Worm (Caenorhabditis elegans): ENCODE results near the gene dib-1.

Gene dib-1

ce11 chrIV:2890401-2890952 lies at the start of gene dib-1, which contains the start of gene nprt-1:
dib-1 (plus strand) TSS chrIV:2890882.
nprt-1 (minus strand) TSS chrIV:2890451.
- no peak for TF ChIP-seq unc-62 (GFP tag; optimal IDR thresholded peaks at IDR 0.05)

- no peak for TF ChIP-seq unc-62 (GFP tag; optimal IDR thresholded peaks at IDR 0.05)
Measured at ce11 chrIV:2841260-2841659, 49.4 kb upstream of the dib-1 start, which contains the start of gene clec-83. clec-83 (minus strand) TSS chrIV:2841472.

DNA sequence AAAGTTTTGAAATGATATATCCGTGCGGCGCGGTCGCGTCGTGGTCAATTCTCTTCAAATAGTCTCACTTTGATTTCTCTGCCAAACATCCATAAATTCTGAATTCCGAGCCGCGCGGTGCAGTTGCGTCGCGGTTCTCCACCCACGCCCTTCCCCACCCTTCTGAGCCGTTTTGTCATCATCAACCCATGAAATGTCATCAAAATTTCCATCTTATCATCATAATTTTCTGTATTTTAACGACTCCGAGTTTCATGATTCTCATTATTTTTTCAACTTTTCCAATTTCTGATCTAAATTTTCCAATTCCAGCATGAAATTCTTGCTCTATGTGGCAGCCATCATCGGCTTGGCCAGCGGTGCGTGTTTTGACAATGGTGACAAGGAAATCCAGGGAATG lies 48.5 kb upstream of the dib-1 start, which contains the start of gene clec-84:
Gene clec-84, plus strand, starts transcription at position 301 of the 400 bp plus-strand sequence.
- TF ChIP-seq unc-62 (GFP tag; optimal IDR thresholded peaks at IDR 0.05) = no peak

- no peak for TF ChIP-seq unc-62 (GFP tag; optimal IDR thresholded peaks at IDR 0.05)
Measured at ce11 chrIV:2843882-2844281, 46.8 kb upstream of the dib-1 start, which contains the start of gene Y54G2A.15. Y54G2A.15 (minus strand) TSS chrIV:2843982.

- no peak for TF ChIP-seq unc-62 (GFP tag; optimal IDR thresholded peaks at IDR 0.05)
Measured at ce11 chrIV:2846264-2846663, 44.4 kb upstream of the dib-1 start, which contains the start of gene Y54G2A.40. Y54G2A.40 (plus strand) TSS chrIV:2846476.

DNA sequence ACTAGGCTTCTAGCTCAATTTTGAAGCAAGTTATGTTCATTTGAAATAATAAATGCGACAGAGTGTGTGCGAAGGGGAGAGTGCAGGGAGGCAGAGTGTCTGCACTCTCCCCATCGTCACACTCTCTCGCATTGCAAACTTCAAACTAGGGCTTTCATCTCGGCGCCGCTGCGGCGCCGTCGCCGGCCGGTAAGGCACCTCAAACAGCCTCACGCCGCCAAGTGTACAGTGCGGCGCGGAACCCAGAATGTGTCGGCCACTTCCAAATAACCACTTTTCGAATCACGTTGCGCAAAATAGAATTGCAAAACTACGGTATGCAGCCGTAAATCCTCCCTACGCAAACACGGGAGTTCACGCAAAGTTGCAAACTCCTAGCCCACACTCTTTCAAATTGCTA lies 41.4 kb upstream of the dib-1 start:
- no peak for TF ChIP-seq unc-62 (GFP tag; optimal IDR thresholded peaks at IDR 0.05)

- TF ChIP-seq unc-62 (GFP tag; optimal IDR thresholded peaks at IDR 0.05) = no peak
Measured at ce11 chrIV:2850586-2850985, 40.1 kb upstream of the dib-1 start, which contains the start of gene clec-85. clec-85 (plus strand) TSS chrIV:2850886.

DNA sequence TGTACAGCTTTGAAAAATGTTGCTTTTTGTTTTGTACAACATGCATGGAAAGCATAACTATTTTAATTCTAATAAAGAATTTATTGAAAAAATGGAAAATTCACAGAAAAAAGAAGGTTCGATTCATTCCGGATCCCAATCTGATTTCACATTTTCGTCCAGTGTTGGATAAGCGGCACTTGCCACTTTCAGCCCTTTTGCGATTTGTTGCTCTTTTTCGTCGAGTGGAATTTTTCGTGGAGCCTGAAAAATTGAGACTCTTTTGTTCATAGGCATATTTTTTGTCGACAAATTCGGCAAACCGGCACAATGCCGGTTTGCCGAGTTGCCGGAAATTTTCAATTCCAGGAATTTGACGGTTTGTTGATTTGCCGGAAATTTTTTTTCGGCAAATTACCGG lies 39.1 kb upstream of the dib-1 start:
- no peak for TF ChIP-seq unc-62 (GFP tag; optimal IDR thresholded peaks at IDR 0.05)

ce11 chrIV:2853164-2853563 lies 37.5 kb upstream of the dib-1 start, which contains the start of gene Y54G2A.49:
Y54G2A.49 (minus strand) TSS chrIV:2853264.
- no peak for TF ChIP-seq unc-62 (GFP tag; optimal IDR thresholded peaks at IDR 0.05)

DNA sequence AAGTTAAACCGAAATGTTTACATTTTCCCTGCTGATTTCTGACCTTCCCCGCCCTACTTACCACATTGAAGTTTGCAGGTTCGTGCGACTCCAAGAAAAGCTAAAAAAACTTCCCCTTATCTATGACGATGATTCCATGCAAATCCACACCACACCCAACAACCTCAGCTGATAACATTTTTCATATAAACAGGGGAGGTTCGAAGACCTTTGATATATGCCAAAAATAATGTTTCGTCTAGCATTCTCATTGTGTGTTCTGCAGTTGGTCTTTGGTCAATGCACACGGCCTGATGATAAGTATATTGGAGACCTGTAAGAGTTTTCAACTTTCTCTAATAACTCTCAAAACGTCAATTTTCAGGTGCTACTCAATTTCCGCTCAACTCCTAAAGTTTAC lies 36.5 kb upstream of the dib-1 start:
- no peak for TF ChIP-seq unc-62 (GFP tag; optimal IDR thresholded peaks at IDR 0.05)

DNA sequence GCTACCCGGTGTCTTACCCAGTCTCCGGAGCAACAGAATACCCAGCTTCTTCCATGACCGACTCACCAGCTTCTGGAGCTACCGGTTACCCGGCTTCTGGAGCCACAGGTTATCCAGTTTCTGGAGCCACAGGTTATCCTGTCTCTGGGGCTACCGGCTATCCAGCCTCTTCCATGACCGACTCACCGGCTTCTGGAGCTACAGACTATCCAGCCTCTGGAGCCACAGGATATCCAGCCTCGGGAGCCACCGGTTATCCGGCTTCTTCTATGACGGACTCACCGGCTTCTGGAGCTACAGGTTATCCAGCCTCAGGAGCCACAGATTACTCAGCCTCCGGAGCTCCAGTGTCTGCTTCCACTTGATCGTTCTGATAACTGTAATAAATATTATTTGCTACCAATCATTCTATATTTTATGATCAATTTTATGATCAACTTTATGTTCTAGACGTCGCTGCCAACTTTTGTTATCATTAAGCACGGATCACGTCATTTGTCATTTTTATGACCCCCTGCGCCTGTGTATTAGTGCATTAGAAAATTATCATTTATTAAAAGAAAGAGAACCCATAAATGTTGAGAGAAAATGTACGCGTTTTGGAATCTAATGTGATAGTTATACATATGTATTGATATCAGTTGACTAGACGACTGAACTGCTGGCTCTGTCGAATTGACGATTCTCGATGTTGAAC lies 35.5 kb upstream of the dib-1 start:
- no peak for TF ChIP-seq unc-62 (GFP tag; optimal IDR thresholded peaks at IDR 0.05)

DNA sequence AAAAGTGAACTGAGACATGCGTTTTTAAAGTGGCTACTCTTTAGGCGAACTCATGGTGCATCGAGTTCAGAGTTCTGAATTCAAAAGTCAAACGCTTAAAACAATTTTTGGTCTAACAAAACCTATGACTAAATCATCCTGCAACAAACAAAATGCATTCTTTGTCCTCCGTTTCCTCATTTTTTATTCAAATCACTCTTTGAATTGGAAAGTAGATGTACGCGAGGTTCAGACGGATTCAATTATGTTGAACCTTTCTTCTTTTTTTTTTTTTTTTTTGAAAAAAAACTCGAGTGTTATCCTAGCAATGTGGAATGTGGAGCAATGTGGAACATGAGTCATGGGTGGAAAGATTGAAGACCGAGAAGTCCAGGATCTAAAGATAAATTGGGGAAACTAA lies 31.9 kb upstream of the dib-1 start:
- no peak for TF ChIP-seq unc-62 (GFP tag; optimal IDR thresholded peaks at IDR 0.05)

- TF ChIP-seq unc-62 (GFP tag; optimal IDR thresholded peaks at IDR 0.05) = no peak
Measured at ce11 chrIV:2864743-2865142, 25.9 kb upstream of the dib-1 start, which contains the start of gene Y54G2A.16. Y54G2A.16 (minus strand) TSS chrIV:2864843.

ce11 chrIV:2885260-2885659 lies 5.4 kb upstream of the dib-1 start:
- no peak for TF ChIP-seq unc-62 (GFP tag; optimal IDR thresholded peaks at IDR 0.05)

DNA sequence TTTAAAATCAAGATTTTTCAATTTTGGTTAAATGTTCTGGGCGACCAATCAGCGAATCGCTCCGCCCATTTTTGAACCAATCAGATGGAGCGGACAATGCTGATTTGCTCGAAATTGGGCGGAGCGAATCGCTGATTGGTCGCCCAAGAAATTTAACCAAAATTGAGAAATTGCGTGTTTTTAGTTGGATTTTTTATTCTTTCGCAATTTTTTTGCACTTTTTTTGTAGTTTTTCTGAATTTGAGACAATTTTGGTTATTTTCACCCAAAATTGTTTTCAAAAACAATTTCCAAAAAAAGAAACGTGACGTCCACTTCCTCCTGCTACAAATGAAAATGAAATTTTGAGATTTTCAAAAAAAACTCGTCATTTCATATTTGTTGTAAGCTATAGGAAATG lies 4.0 kb upstream of the dib-1 start, which contains the start of gene dml-1:
Gene dml-1, plus strand, starts transcription at position 301 of the 400 bp plus-strand sequence.
- TF ChIP-seq unc-62 (GFP tag; optimal IDR thresholded peaks at IDR 0.05) = no peak

DNA sequence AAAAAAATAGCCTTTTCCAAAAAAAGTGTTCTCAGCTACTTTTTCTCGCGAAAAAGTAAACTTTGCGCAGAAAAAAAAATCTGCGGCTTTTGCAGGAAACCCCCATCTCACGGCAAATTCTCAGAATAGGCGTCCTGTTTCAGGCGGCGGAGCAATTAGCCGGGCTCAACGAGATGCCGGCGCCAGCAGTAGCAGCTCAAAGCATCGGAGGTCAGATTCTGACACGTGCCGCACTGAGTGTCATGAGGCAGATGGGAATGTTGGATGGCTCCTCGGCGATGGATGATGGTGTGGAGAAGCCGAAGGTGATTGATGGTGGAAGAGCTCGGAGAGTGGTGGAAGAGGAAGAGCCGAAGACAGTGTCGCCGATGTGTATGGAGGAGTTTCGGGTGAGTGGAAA lies 3.4 kb upstream of the dib-1 start:
- TF ChIP-seq unc-62 (GFP tag; optimal IDR thresholded peaks at IDR 0.05) = no peak

All from whole organism, dauer.